Worm (Caenorhabditis elegans) whole organism, mixed stage, embryonic: ENCODE measurements around the gene W04E12.7.

ENCODE experiments used
- M03D4.4 ChIP-seq: sonication (generic microtip); optimal IDR thresholded peaks from 2 replicates; lab custom pipeline; 2017; ENCODE audit warnings: mild to moderate bottlenecking, missing genetic modification characterization, missing compliant biosample characterization
- bed-3 ChIP-seq: fragments of 200-800 bp; sonication (Bioruptor generic); optimal IDR thresholded peaks from 3 replicates; lab custom pipeline; 2018; ENCODE audit warnings: mild to moderate bottlenecking, missing genetic modification characterization, moderate library complexity, missing compliant biosample characterization
- ceh-83 ChIP-seq: fragments of 200-800 bp; sonication (Bioruptor generic); optimal IDR thresholded peaks from 2 replicates; lab custom pipeline; 2018; ENCODE audit warnings: mild to moderate bottlenecking, missing genetic modification characterization, missing compliant biosample characterization
- ces-1 ChIP-seq: fragments of 150-350 bp; optimal IDR thresholded peaks from 2 replicates; lab custom pipeline; 2014; ENCODE audit warnings: missing biosample characterization, missing genetic modification reagents, missing genetic modification characterization
- cnd-1 ChIP-seq: fragments of 200-800 bp; sonication (Bioruptor generic); optimal IDR thresholded peaks from 2 replicates; lab custom pipeline; 2018; ENCODE audit warnings: mild to moderate bottlenecking, missing genetic modification characterization, missing compliant biosample characterization
- drap-1 ChIP-seq: fragments of 200-800 bp; sonication (Bioruptor generic); optimal IDR thresholded peaks from 3 replicates; lab custom pipeline; 2018; ENCODE audit warnings: mild to moderate bottlenecking, missing genetic modification characterization, missing compliant biosample characterization
- elt-1 ChIP-seq: sonication (generic microtip); optimal IDR thresholded peaks from 2 replicates; lab custom pipeline; 2017; ENCODE audit warnings: missing genetic modification characterization, mild to moderate bottlenecking, missing compliant biosample characterization, antibody characterized with exemption, moderate library complexity, borderline replicate concordance; ENCODE audit not compliant: insufficient read depth
- elt-3 ChIP-seq: fragments of 150-350 bp; optimal IDR thresholded peaks from 2 replicates; lab custom pipeline; 2014; ENCODE audit warnings: missing biosample characterization, missing genetic modification characterization
- flh-1 ChIP-seq: fragments of 200-800 bp; sonication (Bioruptor generic); optimal IDR thresholded peaks from 2 replicates; lab custom pipeline; 2018; ENCODE audit warnings: mild to moderate bottlenecking, missing genetic modification characterization, moderate library complexity, missing compliant biosample characterization
- ham-2 ChIP-seq: fragments of 200-800 bp; sonication (Bioruptor generic); optimal IDR thresholded peaks from 2 replicates; lab custom pipeline; 2018; ENCODE audit warnings: mild to moderate bottlenecking, missing genetic modification characterization, missing compliant biosample characterization
- hlh-1 ChIP-seq: fragments of 150-350 bp; optimal IDR thresholded peaks from 2 replicates; lab custom pipeline; 2014; ENCODE audit warnings: missing biosample characterization, missing genetic modification reagents, missing genetic modification characterization
- lin-13 ChIP-seq: fragments of 150-350 bp; optimal IDR thresholded peaks from 2 replicates; lab custom pipeline; 2014; ENCODE audit warnings: missing biosample characterization, missing genetic modification characterization
- mab-5 ChIP-seq: fragments of 150-350 bp; optimal IDR thresholded peaks from 2 replicates; lab custom pipeline; 2014; ENCODE audit warnings: missing biosample characterization, missing genetic modification characterization
- mep-1 ChIP-seq: fragments of 150-350 bp; optimal IDR thresholded peaks from 2 replicates; lab custom pipeline; 2017; ENCODE audit warnings: missing biosample characterization, missing genetic modification reagents, missing genetic modification characterization, inconsistent platforms
- nhr-12 ChIP-seq: fragments of 150-350 bp; optimal IDR thresholded peaks from 2 replicates; lab custom pipeline; 2014; ENCODE audit warnings: missing biosample characterization, missing genetic modification characterization
- nhr-2 ChIP-seq: fragments of 150-350 bp; optimal IDR thresholded peaks from 2 replicates; lab custom pipeline; 2014; ENCODE audit warnings: missing biosample characterization, missing genetic modification characterization
- nhr-237 ChIP-seq: fragments of 150-350 bp; optimal IDR thresholded peaks from 2 replicates; lab custom pipeline; 2014; ENCODE audit warnings: missing biosample characterization, missing genetic modification characterization
- nhr-28 ChIP-seq: fragments of 150-350 bp; optimal IDR thresholded peaks from 2 replicates; lab custom pipeline; 2014; ENCODE audit warnings: missing biosample characterization, missing genetic modification characterization
- nhr-76 ChIP-seq: sonication (generic microtip); optimal IDR thresholded peaks from 2 replicates; lab custom pipeline; 2017; ENCODE audit warnings: missing biosample characterization, missing genetic modification characterization
- pha-4 ChIP-seq: fragments of 150-350 bp; optimal IDR thresholded peaks from 2 replicates; lab custom pipeline; 2018; ENCODE audit warnings: missing biosample characterization, missing genetic modification reagents, missing genetic modification characterization
- sem-2 ChIP-seq: fragments of 200-800 bp; sonication (Bioruptor generic); optimal IDR thresholded peaks from 2 replicates; lab custom pipeline; 2018; ENCODE audit warnings: mild to moderate bottlenecking, missing genetic modification characterization, missing compliant biosample characterization
- snpc-4 ChIP-seq: fragments of 150-350 bp; optimal IDR thresholded peaks from 2 replicates; lab custom pipeline; 2014; ENCODE audit warnings: missing biosample characterization, missing genetic modification characterization
- sptf-1 ChIP-seq: sonication (generic microtip); optimal IDR thresholded peaks from 2 replicates; lab custom pipeline; 2017; ENCODE audit warnings: mild to moderate bottlenecking, missing genetic modification characterization, moderate library complexity, missing compliant biosample characterization
- tbx-8 ChIP-seq: fragments of 200-800 bp; sonication (Bioruptor generic); optimal IDR thresholded peaks from 2 replicates; lab custom pipeline; 2018; ENCODE audit warnings: mild to moderate bottlenecking, missing genetic modification characterization, moderate library complexity, missing compliant biosample characterization
- unc-120 ChIP-seq: sonication (generic microtip); optimal IDR thresholded peaks from 2 replicates; lab custom pipeline; 2017; ENCODE audit warnings: missing genetic modification characterization, missing compliant biosample characterization; ENCODE audit not compliant: poor library complexity, severe bottlenecking
- unc-39 ChIP-seq: fragments of 150-350 bp; optimal IDR thresholded peaks from 2 replicates; lab custom pipeline; 2014; ENCODE audit warnings: missing biosample characterization, missing genetic modification characterization
- unc-62 ChIP-seq: fragments of 150-350 bp; optimal IDR thresholded peaks from 2 replicates; lab custom pipeline; 2014; ENCODE audit warnings: missing biosample characterization, missing genetic modification reagents, missing genetic modification characterization
- zip-8 ChIP-seq: fragments of 150-350 bp; optimal IDR thresholded peaks from 2 replicates; lab custom pipeline; 2014; ENCODE audit warnings: missing biosample characterization, missing genetic modification characterization

The W04E12.7 gene

ce11 chrV:19741651-19742050 is 4.3 kb upstream of the W04E12.7 start, which contains the start of gene W04E12.3:
W04E12.3 (plus strand) TSS chrV:19741951.
- no peak for TF ChIP-seq mab-5 (tag; lab: Kevin White, UChicago)
- TF ChIP-seq elt-3 (tag; lab: Kevin White, UChicago), result no peak
- TF ChIP-seq ces-1 (GFP tag; lab: Kevin White, UChicago), result no peak
- TF ChIP-seq elt-1 (tag; lab: Kevin White, UChicago), result no peak

DNA sequence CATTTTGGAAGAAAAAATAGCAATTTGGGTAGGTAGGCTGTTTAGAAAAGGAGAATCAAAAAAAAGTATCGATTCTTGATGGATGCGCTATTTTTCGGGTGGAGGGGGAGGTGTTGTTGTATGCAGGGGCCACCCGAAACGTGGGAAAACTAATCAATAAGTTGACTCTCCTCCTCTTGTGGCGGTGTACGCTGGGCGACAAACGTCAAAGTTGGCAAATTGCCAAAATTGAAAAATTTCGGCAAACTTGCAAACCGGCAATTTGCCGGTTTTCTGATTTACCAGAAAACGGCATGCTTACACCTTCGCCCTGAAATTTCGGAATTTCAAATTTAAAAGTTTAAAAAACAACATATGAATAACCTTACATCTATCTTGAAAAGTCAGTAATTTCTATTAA is 3.7 kb upstream of the W04E12.7 start, which contains the start of gene W04E12.2:
TSS of gene W04E12.2 (minus strand) at position 101 of the 400 bp plus-strand sequence.
- TF ChIP-seq hlh-1 (tag; lab: Kevin White, UChicago) (no peak), ceh-83 (no peak), unc-62 (GFP tag; lab: Kevin White, UChicago) (no peak), lin-13 (no peak), zip-8 (tag; lab: Kevin White, UChicago) (no peak), nhr-2 (tag; lab: Kevin White, UChicago) (no peak), ces-1 (GFP tag; lab: Kevin White, UChicago) (no peak), sem-2 (GFP tag; lab: Kevin White, UChicago) (no peak)
- TF ChIP-seq, all 35 proteins: peak for 0

ce11 chrV:19738117-19738516 is 759 bp upstream of the W04E12.7 start, which contains the start of gene fbxa-131:
fbxa-131 (plus strand) TSS chrV:19738417.
- TF ChIP-seq unc-120 (tag; lab: Kevin White, UChicago) (no peak), lin-13 (no peak)

DNA sequence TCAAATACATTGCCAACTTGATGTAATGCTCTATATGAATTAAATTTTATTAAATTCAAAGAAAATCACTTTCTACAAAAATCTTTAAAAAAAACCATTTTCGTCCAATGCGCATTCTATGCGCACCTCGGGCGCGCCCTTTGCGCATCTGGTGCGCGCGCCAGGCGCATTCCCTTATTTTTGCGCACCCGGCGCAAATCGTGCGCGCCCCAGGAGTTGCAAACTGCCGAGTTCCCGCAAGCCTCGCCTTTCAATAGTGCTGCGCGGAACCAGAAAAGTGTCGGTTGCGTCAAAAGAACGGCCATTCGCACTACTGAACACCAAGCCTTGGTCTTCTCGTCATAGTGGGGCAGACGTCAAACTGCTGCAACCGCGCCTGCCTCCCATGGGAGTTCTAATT is 3.6 kb downstream of the W04E12.7 start:
- TF ChIP-seq M03D4.4 (tag; lab: Kevin White, UChicago) (no peak), sptf-1 (no peak), snpc-4 (tag; lab: Kevin White, UChicago) (no peak), ham-2 (GFP tag; lab: Kevin White, UChicago) (no peak), flh-1 (no peak), tbx-8 (GFP tag; lab: Kevin White, UChicago) (no peak), sem-2 (GFP tag; lab: Kevin White, UChicago) (no peak), pha-4 (tag; lab: Kevin White, UChicago) (no peak), unc-120 (tag; lab: Kevin White, UChicago) (no peak), ces-1 (GFP tag; lab: Kevin White, UChicago) (no peak), nhr-2 (tag; lab: Kevin White, UChicago) (no peak), unc-62 (GFP tag; lab: Kevin White, UChicago) (no peak), drap-1 (GFP tag; lab: Kevin White, UChicago) (no peak), mep-1 (tag; lab: Kevin White, UChicago) (no peak), zip-8 (tag; lab: Kevin White, UChicago) (no peak), nhr-12 (tag; lab: Kevin White, UChicago) (no peak), nhr-76 (tag; lab: Kevin White, UChicago) (no peak), ceh-83 (no peak)

DNA sequence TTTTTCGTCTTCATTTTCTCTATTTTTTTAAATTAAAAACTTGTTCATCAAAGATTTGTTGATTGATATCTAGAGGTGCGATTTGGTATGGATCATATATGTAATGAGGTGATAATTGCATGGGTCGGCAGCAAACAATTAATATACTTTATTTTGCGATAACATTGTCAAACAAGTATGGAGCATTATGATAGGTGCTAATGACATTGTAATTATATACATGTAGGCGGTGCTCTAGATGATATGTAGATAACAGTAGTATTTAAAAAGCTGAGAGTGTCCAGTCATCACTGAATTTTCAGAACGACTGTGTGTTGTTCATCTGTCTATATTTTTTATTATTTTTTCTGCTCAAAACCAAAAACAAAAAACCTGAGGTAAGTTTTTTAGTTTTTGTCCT is 7.1 kb downstream of the W04E12.7 start, which contains the start of gene Y116F11A.1:
TSS of gene Y116F11A.1 (plus strand) at position 301 of the 400 bp plus-strand sequence.
- TF ChIP-seq ces-1 (GFP tag; lab: Kevin White, UChicago) (no peak), mab-5 (tag; lab: Kevin White, UChicago) (no peak), flh-1 (no peak), ham-2 (GFP tag; lab: Kevin White, UChicago) (no peak), unc-39 (tag; lab: Kevin White, UChicago) (no peak)
- TF ChIP-seq, all 35 proteins: peak for 0

- no peak for TF ChIP-seq ceh-83
- no peak for TF ChIP-seq pha-4 (tag; lab: Kevin White, UChicago)
- TF ChIP-seq nhr-12 (tag; lab: Kevin White, UChicago), result no peak
- TF ChIP-seq unc-39 (tag; lab: Kevin White, UChicago), result no peak
- no peak for TF ChIP-seq sptf-1
- TF ChIP-seq bed-3 (GFP tag; lab: Kevin White, UChicago), result no peak
- no peak for TF ChIP-seq snpc-4 (tag; lab: Kevin White, UChicago)
Observed at ce11 chrV:19728731-19729130, 8.6 kb downstream of the W04E12.7 start, which contains the start of gene Y116F11A.3. Y116F11A.3 (plus strand) TSS chrV:19729031.

- TF ChIP-seq nhr-237 (tag; lab: Kevin White, UChicago) (no peak), mab-5 (tag; lab: Kevin White, UChicago) (no peak), cnd-1 (tag; lab: Kevin White, UChicago) (no peak), sem-2 (GFP tag; lab: Kevin White, UChicago) (no peak), nhr-2 (tag; lab: Kevin White, UChicago) (no peak), nhr-76 (tag; lab: Kevin White, UChicago) (no peak), snpc-4 (tag; lab: Kevin White, UChicago) (no peak), flh-1 (no peak), lin-13 (no peak), nhr-12 (tag; lab: Kevin White, UChicago) (no peak), M03D4.4 (tag; lab: Kevin White, UChicago) (no peak), nhr-28 (no peak)
Observed at ce11 chrV:19727990-19728389, 9.4 kb downstream of the W04E12.7 start.
